Fruit fly (Drosophila melanogaster): ENCODE results near the gene oaf.

The oaf gene

DNA sequence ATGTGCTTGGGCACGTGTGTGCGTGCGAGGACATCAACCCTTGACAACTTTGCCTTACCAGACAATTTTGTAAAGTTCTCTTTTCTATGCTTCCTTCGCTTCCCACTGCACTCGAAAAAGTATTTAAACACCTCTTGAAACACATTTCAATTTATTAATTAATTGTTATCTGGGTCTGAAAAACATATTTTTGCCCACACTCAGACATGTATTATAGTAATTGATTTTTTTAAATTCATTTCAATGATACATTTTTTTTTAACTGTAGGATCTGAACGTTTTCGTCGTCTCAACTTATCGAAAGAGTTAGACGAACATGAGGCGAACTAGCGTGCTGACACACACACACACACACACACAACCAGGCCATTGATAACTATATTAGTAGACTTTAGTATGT lies 49.7 kb downstream of the oaf start (continued):
- TF ChIP-seq CG15514 (GFP tag; optimal IDR thresholded peaks at IDR 0.05) (peak; percentile 31), lab (GFP tag; optimal IDR thresholded peaks at IDR 0.05) (peak; percentile 10), CG11085 (GFP tag; IDR thresholded peaks at IDR 0.05) (no peak), CG1529 (GFP tag; optimal IDR thresholded peaks at IDR 0.05) (no peak), dimm (GFP tag; IDR thresholded peaks at IDR 0.05) (no peak), wdn (GFP tag; IDR thresholded peaks at IDR 0.05) (no peak), yki (optimal IDR thresholded peaks at IDR 0.05) (no peak), Dll (GFP tag; IDR thresholded peaks at IDR 0.05; ENCODE audit: partially characterized antibody) (no peak), CG11695 (GFP tag; IDR thresholded peaks at IDR 0.05) (0 out of 3 replicates have a peak, but pooled peaks have one; percentile 22), hkb (optimal IDR thresholded peaks at IDR 0.05) (no peak), hkb (GFP tag; IDR thresholded peaks at IDR 0.05) (0 out of 2 replicates have a peak, but pooled peaks have one; percentile 24), ssp (GFP tag; IDR thresholded peaks at IDR 0.05) (no peak), CG17829 (tag; optimal IDR thresholded peaks at IDR 0.05) (no peak), Dek (tag; optimal IDR thresholded peaks at IDR 0.05) (no peak), Hand (GFP tag; optimal IDR thresholded peaks at IDR 0.05) (peak; percentile 7), cwo (GFP tag; optimal IDR thresholded peaks at IDR 0.05) (peak; percentile 23), odd (GFP tag; optimal IDR thresholded peaks at IDR 0.05) (no peak), ac (GFP tag; optimal IDR thresholded peaks at IDR 0.05) (no peak), Fer2 (tag; optimal IDR thresholded peaks at IDR 0.05) (no peak), CG13424 (tag; optimal IDR thresholded peaks at IDR 0.05) (peak; percentile 26), PHDP (tag; optimal IDR thresholded peaks at IDR 0.05) (peak; percentile 18), HLH3B (GFP tag; IDR thresholded peaks at IDR 0.05) (no peak), prd (optimal IDR thresholded peaks at IDR 0.05) (no peak), prd (GFP tag; IDR thresholded peaks at IDR 0.05) (peak; percentile 31; the same call in 1 of the 3 replicates), Meics (GFP tag; optimal IDR thresholded peaks at IDR 0.05) (peak; percentile 33), Sox102F (GFP tag; optimal IDR thresholded peaks at IDR 0.05) (peak; percentile 24), CG12391 (tag; optimal IDR thresholded peaks at IDR 0.05) (no peak), CG11247 (GFP tag; IDR thresholded peaks at IDR 0.05) (no peak), CG15269 (tag; optimal IDR thresholded peaks at IDR 0.05) (peak; percentile 38), Rfx (GFP tag; IDR thresholded peaks at IDR 0.05) (peak; percentile 35; the same call in 1 of the 2 replicates), CG13287 (GFP tag; IDR thresholded peaks at IDR 0.05; ENCODE audit: partially characterized antibody) (no peak), CG34422 (GFP tag; IDR thresholded peaks at IDR 0.05) (0 out of 3 replicates have a peak, but pooled peaks have one; percentile 15), CG18599 (GFP tag; optimal IDR thresholded peaks at IDR 0.05) (peak; percentile 51), CG2120 (GFP tag; optimal IDR thresholded peaks at IDR 0.05) (peak; percentile 49), CG12942 (GFP tag; optimal IDR thresholded peaks at IDR 0.05) (no peak), MBD-R2 (GFP tag; IDR thresholded peaks at IDR 0.05) (no peak), slbo (GFP tag; IDR thresholded peaks at IDR 0.05) (0 out of 2 replicates have a peak, but pooled peaks have one; percentile 6), al (GFP tag; IDR thresholded peaks at IDR 0.05) (no peak), HHEX (GFP tag; optimal IDR thresholded peaks at IDR 0.05) (no peak), CG8944 (GFP tag; optimal IDR thresholded peaks at IDR 0.05) (no peak), ase (GFP tag; IDR thresholded peaks at IDR 0.05) (no peak), Sox100B (GFP tag; optimal IDR thresholded peaks at IDR 0.05) (no peak), cg (GFP tag; optimal IDR thresholded peaks at IDR 0.05) (no peak), en (GFP tag; optimal IDR thresholded peaks at IDR 0.05) (no peak), ERR (GFP tag; optimal IDR thresholded peaks at IDR 0.05) (no peak), dmrt99B (tag; optimal IDR thresholded peaks at IDR 0.05) (peak; percentile 44), CG11560 (tag; IDR thresholded peaks at IDR 0.05) (no peak), CG5953 (GFP tag; IDR thresholded peaks at IDR 0.05) (no peak), maf-S (GFP tag; optimal IDR thresholded peaks at IDR 0.05) (no peak), NK7.1 (GFP tag; optimal IDR thresholded peaks at IDR 0.05) (no peak), pnt (GFP tag; optimal IDR thresholded peaks at IDR 0.05) (no peak), CG13775 (GFP tag; optimal IDR thresholded peaks at IDR 0.05) (no peak)
